Worm (Caenorhabditis elegans) whole organism, L2 larva: ENCODE measurements around the gene exl-1.

Experiments
- C34F6.9 ChIP-seq: fragments of 150-350 bp; optimal IDR thresholded peaks from 2 replicates; lab custom pipeline; 2014; ENCODE audit warnings: missing biosample characterization, missing genetic modification characterization
- R02D3.7 ChIP-seq: fragments of 150-350 bp; optimal IDR thresholded peaks from 2 replicates; lab custom pipeline; 2014; ENCODE audit warnings: missing biosample characterization, missing genetic modification characterization
- aly-2 ChIP-seq: fragments of 150-350 bp; optimal IDR thresholded peaks from 2 replicates; lab custom pipeline; 2014; ENCODE audit warnings: missing biosample characterization, missing genetic modification characterization
- fos-1 ChIP-seq: fragments of 150-350 bp; optimal IDR thresholded peaks from 2 replicates; lab custom pipeline; 2014; ENCODE audit warnings: missing biosample characterization, missing genetic modification characterization
- lin-13 ChIP-seq: fragments of 150-350 bp; optimal IDR thresholded peaks from 2 replicates; lab custom pipeline; 2014; ENCODE audit warnings: missing biosample characterization, missing genetic modification reagents, missing genetic modification characterization
- lin-39 ChIP-seq: fragments of 150-350 bp; optimal IDR thresholded peaks from 2 replicates; lab custom pipeline; 2014; ENCODE audit warnings: missing biosample characterization, missing genetic modification reagents, missing genetic modification characterization
- lsy-2 ChIP-seq, 2 experiments: fragments of 150-350 bp in 1 of 2; sonication (generic microtip) in 1 of 2; optimal IDR thresholded peaks; 2 replicates each; lab custom pipeline; 2014 to 2017; ENCODE audit warnings: missing biosample characterization in 2 of 2, missing genetic modification characterization in 2 of 2
- nhr-11 ChIP-seq: fragments of 150-350 bp; optimal IDR thresholded peaks from 2 replicates; lab custom pipeline; 2014; ENCODE audit warnings: missing biosample characterization, missing genetic modification characterization
- nhr-23 ChIP-seq: fragments of 150-350 bp; optimal IDR thresholded peaks from 2 replicates; lab custom pipeline; 2014; ENCODE audit warnings: missing biosample characterization, missing genetic modification reagents, missing genetic modification characterization
- skn-1 ChIP-seq: sonication (generic microtip); optimal IDR thresholded peaks from 2 replicates; lab custom pipeline; 2017; ENCODE audit warnings: missing biosample characterization, missing genetic modification characterization
- snpc-4 ChIP-seq: fragments of 150-350 bp; optimal IDR thresholded peaks from 2 replicates; lab custom pipeline; 2014; ENCODE audit warnings: missing biosample characterization, missing genetic modification characterization
- unc-55 ChIP-seq: fragments of 150-350 bp; sonication (generic microtip); optimal IDR thresholded peaks from 3 replicates; lab custom pipeline; 2014; ENCODE audit warnings: missing biosample characterization, missing genetic modification reagents, missing genetic modification characterization
- ztf-11 ChIP-seq: sonication (generic microtip); optimal IDR thresholded peaks from 2 replicates; lab custom pipeline; 2017; ENCODE audit warnings: missing biosample characterization, missing genetic modification characterization

DNA sequence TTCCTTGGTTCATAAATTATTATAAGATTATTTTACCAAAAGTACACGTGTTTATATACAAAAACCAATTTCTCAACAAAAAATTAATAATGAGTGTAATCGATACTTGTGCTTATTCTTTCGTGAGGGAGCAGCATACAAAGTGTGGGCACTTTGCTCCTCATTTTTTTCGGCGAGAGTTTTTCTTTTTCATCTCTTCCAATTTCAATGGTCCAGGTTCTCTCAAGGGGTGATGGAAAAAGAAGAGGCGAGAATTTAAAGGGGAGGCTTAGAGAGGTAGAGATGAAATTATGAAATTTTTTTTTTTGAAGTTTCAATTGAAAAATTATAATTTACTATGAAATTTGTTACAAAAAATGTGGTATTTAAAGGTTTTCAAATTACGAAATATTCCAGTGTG is 3.7 kb upstream of the exl-1 start:
- TF ChIP-seq lsy-2 (tag; optimal IDR thresholded peaks at IDR 0.05; lab: Kevin White, UChicago): no peak
- no peak for TF ChIP-seq fos-1
- TF ChIP-seq lin-39 (tag; lab: Kevin White, UChicago): no peak
- peak; percentile 51 for TF ChIP-seq C34F6.9 (tag; lab: Kevin White, UChicago)
- no peak for TF ChIP-seq nhr-11 (tag; lab: Kevin White, UChicago)
- no peak for TF ChIP-seq R02D3.7 (tag; lab: Kevin White, UChicago)
- TF ChIP-seq nhr-23 (tag; lab: Kevin White, UChicago): no peak
- no peak for TF ChIP-seq ztf-11 (tag; lab: Kevin White, UChicago)
- TF ChIP-seq unc-55 (GFP tag; lab: Kevin White, UChicago): peak; percentile 52
- no peak for TF ChIP-seq skn-1
- TF ChIP-seq lin-13 (GFP tag; lab: Kevin White, UChicago): no peak
- no peak for TF ChIP-seq aly-2 (tag; lab: Kevin White, UChicago)
- TF ChIP-seq snpc-4: peak; percentile 43
